Fruit fly (Drosophila melanogaster) whole organism: Measurements from ENCODE around the gene ebd1.

ENCODE experiments used
- CG8478 ChIP-seq: fragments of >200 bp; optimal IDR thresholded peaks from 2 replicates; lab custom pipeline; 2018; ENCODE audit warnings: inconsistent platforms
- EcR ChIP-seq, 2 experiments: fragments of >200 bp; optimal IDR thresholded peaks; 2 replicates each; lab custom pipeline; 2017; ENCODE audit warnings: missing biosample characterization in 2 of 2, missing genetic modification characterization in 2 of 2, missing genetic modification reagents in 2 of 2
- pan ChIP-seq: fragments of >200 bp; optimal IDR thresholded peaks from 2 replicates; lab custom pipeline; 2017
- psq ChIP-seq: fragments of >200 bp; optimal IDR thresholded peaks from 2 replicates; lab custom pipeline; 2017
- usp ChIP-seq: fragments of >200 bp; optimal IDR thresholded peaks from 2 replicates; lab custom pipeline; 2017; ENCODE audit warnings: missing biosample characterization, missing genetic modification characterization, mixed read lengths

DNA sequence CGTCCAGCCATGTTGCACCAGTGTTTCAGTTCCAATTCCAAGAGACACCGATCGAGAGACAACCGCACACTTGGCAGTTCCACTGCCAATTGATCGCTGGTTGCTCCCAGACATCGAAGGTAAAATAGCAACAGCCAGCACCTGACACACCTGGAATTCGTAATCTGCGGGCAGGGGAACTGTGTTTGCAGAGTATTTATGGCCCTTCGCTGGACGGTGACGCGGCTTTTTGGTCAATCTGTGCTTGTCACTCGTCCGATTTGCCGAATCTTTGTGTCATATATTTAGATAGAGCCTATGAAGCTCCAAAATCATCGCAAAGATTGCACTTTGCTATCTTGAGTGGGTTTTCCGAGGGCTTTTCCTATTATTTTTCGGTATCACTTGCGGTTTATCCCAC lies 2.5 kb upstream of the ebd1 start, which contains the start of gene hiro:
- TF ChIP-seq psq (lab: Kevin White, UChicago) (no peak), pan (no peak), usp (GFP tag; lab: Kevin White, UChicago) (no peak), EcR (GFP tag; optimal IDR thresholded peaks at IDR 0.05; lab: Kevin White, UChicago) (no peak), CG8478 (lab: Kevin White, UChicago) (no peak)
